Worm (Caenorhabditis elegans) whole organism, L4/young adult: ENCODE data around the gene sre-44.

Experiments used
- W03F9.2 ChIP-seq: fragments of 150-350 bp; optimal IDR thresholded peaks from 2 replicates; lab custom pipeline; 2014; ENCODE audit warnings: missing biosample characterization, missing genetic modification characterization
- dao-5 ChIP-seq: sonication (generic microtip); optimal IDR thresholded peaks from 2 replicates; lab custom pipeline; 2016; ENCODE audit warnings: missing genotype, missing genetic modification characterization, moderate library complexity, missing compliant biosample characterization
- him-1 ChIP-seq: sonication (generic microtip); optimal IDR thresholded peaks from 2 replicates; lab custom pipeline; 2016; ENCODE audit warnings: missing genotype, missing genetic modification reagents, missing genetic modification characterization, missing compliant biosample characterization

DNA sequence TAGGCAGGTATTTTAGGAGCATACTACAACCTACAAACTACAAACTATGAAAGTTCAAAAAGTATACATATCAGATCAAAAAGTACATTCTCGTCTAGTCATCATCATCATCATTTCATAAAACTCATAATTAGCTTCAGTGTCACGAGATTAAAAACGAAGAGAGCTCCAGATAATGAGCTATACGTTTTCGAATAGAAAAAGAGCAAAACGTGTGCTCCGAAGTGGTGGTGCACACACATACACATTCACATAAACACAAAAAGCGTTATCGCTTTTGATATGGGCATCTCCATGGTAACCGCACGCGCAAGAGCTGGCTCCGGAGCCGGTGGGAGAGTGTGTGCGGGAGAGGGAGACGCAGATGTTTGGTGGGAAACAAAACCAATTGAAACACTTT is 14.9 kb downstream of the sre-44 start:
- no peak for TF ChIP-seq him-1 (tag; lab: Kevin White, UChicago)
- no peak for TF ChIP-seq dao-5 (tag; lab: Kevin White, UChicago)
- TF ChIP-seq W03F9.2, result no peak
